Fruit fly (Drosophila melanogaster): Measurements from ENCODE around the gene Or22a.
A peak's percentile ranks its signal among the peaks of the same experiment; 100 is the strongest.

Or22a gene

dm6 chr2L:1473427-1473826 is 46.9 kb upstream of the Or22a start (continued):
- TF ChIP-seq Dfd (GFP tag; optimal IDR thresholded peaks at IDR 0.05) (no peak), CG8281 (tag; optimal IDR thresholded peaks at IDR 0.05) (no peak), scrt (GFP tag; optimal IDR thresholded peaks at IDR 0.05) (no peak), dpn (GFP tag; optimal IDR thresholded peaks at IDR 0.05) (peak; percentile 5 to 18), gro (GFP tag; optimal IDR thresholded peaks at IDR 0.05) (no peak), tll (GFP tag; optimal IDR thresholded peaks at IDR 0.05) (no peak), Optix (GFP tag; IDR thresholded peaks at IDR 0.05) (peak; percentile 64; the same call in 1 of the 3 replicates), pho (GFP tag; optimal IDR thresholded peaks at IDR 0.05) (no peak), ttk (GFP tag; IDR thresholded peaks at IDR 0.05) (peak; percentile 26; the same call in 1 of the 2 replicates), Atf6 (GFP tag; IDR thresholded peaks at IDR 0.05) (peak; percentile 32; the same call in 1 of the 2 replicates), caup (GFP tag; optimal IDR thresholded peaks at IDR 0.05; ENCODE audit: severe bottlenecking) (no peak), knrl (GFP tag; IDR thresholded peaks at IDR 0.05; ENCODE audit: partially characterized antibody) (0 out of 3 replicates have a peak, but pooled peaks have one; percentile 16), CG13296 (GFP tag; optimal IDR thresholded peaks at IDR 0.05) (no peak), Doc2 (GFP tag; IDR thresholded peaks at IDR 0.05) (no peak), Hmx (GFP tag; optimal IDR thresholded peaks at IDR 0.05) (no peak), PHDP (tag; optimal IDR thresholded peaks at IDR 0.05) (no peak), CG11247 (GFP tag; IDR thresholded peaks at IDR 0.05) (peak; percentile 46; the same call in 1 of the 2 replicates), wdn (GFP tag; IDR thresholded peaks at IDR 0.05) (0 out of 2 replicates have a peak, but pooled peaks have one; percentile 42), dmrt99B (tag; optimal IDR thresholded peaks at IDR 0.05) (peak; percentile 60), CG2678 (tag; optimal IDR thresholded peaks at IDR 0.05) (peak; percentile 47), cato (GFP tag; optimal IDR thresholded peaks at IDR 0.05; ENCODE audit: borderline replicate concordance) (no peak), Dbx (GFP tag; IDR thresholded peaks at IDR 0.05) (0 out of 3 replicates have a peak, but pooled peaks have one; percentile 25), fru (optimal IDR thresholded peaks at IDR 0.05) (no peak), CG13123 (GFP tag; optimal IDR thresholded peaks at IDR 0.05) (no peak), CG12219 (GFP tag; optimal IDR thresholded peaks at IDR 0.05) (peak; percentile 21), kay (GFP tag; optimal IDR thresholded peaks at IDR 0.05) (no peak), CG2889 (GFP tag; IDR thresholded peaks at IDR 0.05) (no peak), zen (tag; optimal IDR thresholded peaks at IDR 0.05) (peak; percentile 18), ATbp (GFP tag; optimal IDR thresholded peaks at IDR 0.05) (peak; percentile 24), CG12659 (GFP tag; optimal IDR thresholded peaks at IDR 0.05) (no peak), CG10462 (GFP tag; optimal IDR thresholded peaks at IDR 0.05) (no peak), ci (GFP tag; IDR thresholded peaks at IDR 0.05) (peak; percentile 59; the same call in 2 of the 3 replicates), danr (GFP tag; IDR thresholded peaks at IDR 0.05) (no peak), CG17328 (GFP tag; IDR thresholded peaks at IDR 0.05) (peak; percentile 52; the same call in 1 of the 2 replicates), dan (GFP tag; IDR thresholded peaks at IDR 0.05) (peak; percentile 67), Fer2 (tag; optimal IDR thresholded peaks at IDR 0.05) (no peak), jumu (GFP tag; optimal IDR thresholded peaks at IDR 0.05) (peak; percentile 16), B-H2 (GFP tag; optimal IDR thresholded peaks at IDR 0.05) (no peak), tin (GFP tag; optimal IDR thresholded peaks at IDR 0.05) (peak; percentile 27), CG4360 (GFP tag; IDR thresholded peaks at IDR 0.05) (peak; percentile 54), HLH54F (GFP tag; optimal IDR thresholded peaks at IDR 0.05) (no peak), CG14014 (GFP tag; IDR thresholded peaks at IDR 0.05) (0 out of 2 replicates have a peak, but pooled peaks have one; percentile 35), repo (GFP tag; optimal IDR thresholded peaks at IDR 0.05) (no peak), BtbVII (GFP tag; optimal IDR thresholded peaks at IDR 0.05) (no peak), CG7987 (GFP tag; optimal IDR thresholded peaks at IDR 0.05) (no peak), CG5953 (GFP tag; IDR thresholded peaks at IDR 0.05) (no peak), chm (GFP tag; IDR thresholded peaks at IDR 0.05) (peak; percentile 79), hth (optimal IDR thresholded peaks at IDR 0.05) (no peak), dati (GFP tag; IDR thresholded peaks at IDR 0.05) (no peak), CG9797 (GFP tag; optimal IDR thresholded peaks at IDR 0.05) (no peak), CG6813 (GFP tag; optimal IDR thresholded peaks at IDR 0.05) (peak; percentile 10)
